Worm (Caenorhabditis elegans): ENCODE data around the gene mab-23.

The mab-23 gene

ce11 chrV:10648146-10648545 lies 15.3 kb downstream of the mab-23 start, which contains the start of gene aqp-6:
Gene aqp-6, plus strand, starts transcription at chrV:10648446.
- no peak for TF ChIP-seq him-1 (tag; optimal IDR thresholded peaks at IDR 0.05)
- TF ChIP-seq W03F9.2 (tag; optimal IDR thresholded peaks at IDR 0.05) = no peak
- no peak for TF ChIP-seq dao-5 (tag; optimal IDR thresholded peaks at IDR 0.05)

ce11 chrV:10654165-10654564 lies 21.3 kb downstream of the mab-23 start, which contains the start of gene ugt-35:
Gene ugt-35, minus strand, starts transcription at chrV:10654265.
- TF ChIP-seq W03F9.2 (tag; optimal IDR thresholded peaks at IDR 0.05) (no peak), dao-5 (tag; optimal IDR thresholded peaks at IDR 0.05) (no peak), him-1 (tag; optimal IDR thresholded peaks at IDR 0.05) (no peak)

- no peak for TF ChIP-seq W03F9.2 (tag; optimal IDR thresholded peaks at IDR 0.05)
- no peak for TF ChIP-seq dao-5 (tag; optimal IDR thresholded peaks at IDR 0.05)
- no peak for TF ChIP-seq him-1 (tag; optimal IDR thresholded peaks at IDR 0.05)
These were observed 24.1 kb downstream of the mab-23 start, which contains the start of gene ugt-34 for ce11 chrV:10656958-10657357. Gene ugt-34, minus strand, starts transcription at chrV:10656978.

- TF ChIP-seq W03F9.2 (tag; optimal IDR thresholded peaks at IDR 0.05) (no peak), dao-5 (tag; optimal IDR thresholded peaks at IDR 0.05) (no peak), him-1 (tag; optimal IDR thresholded peaks at IDR 0.05) (no peak)
These were observed 25.1 kb downstream of the mab-23 start, which contains the start of gene tut-2 for ce11 chrV:10657959-10658358. Gene tut-2, plus strand, starts transcription at chrV:10658235.

ce11 chrV:10659343-10659742 lies 26.5 kb downstream of the mab-23 start:
- TF ChIP-seq W03F9.2 (tag; optimal IDR thresholded peaks at IDR 0.05) (no peak), dao-5 (tag; optimal IDR thresholded peaks at IDR 0.05) (no peak), him-1 (tag; optimal IDR thresholded peaks at IDR 0.05) (no peak)

ce11 chrV:10661417-10661945 lies 28.6 kb downstream of the mab-23 start, which contains the start of gene sqv-4:
Gene sqv-4, minus strand, starts transcription at chrV:10661467.
- no peak for TF ChIP-seq dao-5 (tag; optimal IDR thresholded peaks at IDR 0.05)
- TF ChIP-seq W03F9.2 (tag; optimal IDR thresholded peaks at IDR 0.05) = peak; percentile 32

- TF ChIP-seq dao-5 (tag; optimal IDR thresholded peaks at IDR 0.05) (no peak), W03F9.2 (tag; optimal IDR thresholded peaks at IDR 0.05) (no peak), him-1 (tag; optimal IDR thresholded peaks at IDR 0.05) (no peak)
These were observed 29.1 kb downstream of the mab-23 start for ce11 chrV:10662000-10662399.

- no peak for TF ChIP-seq W03F9.2 (tag; optimal IDR thresholded peaks at IDR 0.05)
- TF ChIP-seq him-1 (tag; optimal IDR thresholded peaks at IDR 0.05) = no peak
- no peak for TF ChIP-seq dao-5 (tag; optimal IDR thresholded peaks at IDR 0.05)
These were observed 31.4 kb downstream of the mab-23 start for ce11 chrV:10664271-10664670.

ce11 chrV:10667284-10667683 lies 34.4 kb downstream of the mab-23 start, which contains the start of gene twk-12:
Gene twk-12, plus strand, starts transcription at chrV:10667584.
- TF ChIP-seq him-1 (tag; optimal IDR thresholded peaks at IDR 0.05) (no peak), dao-5 (tag; optimal IDR thresholded peaks at IDR 0.05) (no peak), W03F9.2 (tag; optimal IDR thresholded peaks at IDR 0.05) (no peak)

ce11 chrV:10670817-10671216 lies 38.0 kb downstream of the mab-23 start:
- no peak for TF ChIP-seq him-1 (tag; optimal IDR thresholded peaks at IDR 0.05)
- no peak for TF ChIP-seq W03F9.2 (tag; optimal IDR thresholded peaks at IDR 0.05)
- TF ChIP-seq dao-5 (tag; optimal IDR thresholded peaks at IDR 0.05) = no peak

ce11 chrV:10671618-10672017 lies 38.8 kb downstream of the mab-23 start, which contains the start of gene ceh-22:
Gene ceh-22, plus strand, starts transcription at chrV:10671918.
- TF ChIP-seq W03F9.2 (tag; optimal IDR thresholded peaks at IDR 0.05) = no peak
- TF ChIP-seq dao-5 (tag; optimal IDR thresholded peaks at IDR 0.05) = no peak
- no peak for TF ChIP-seq him-1 (tag; optimal IDR thresholded peaks at IDR 0.05)

- TF ChIP-seq dao-5 (tag; optimal IDR thresholded peaks at IDR 0.05) (no peak), him-1 (tag; optimal IDR thresholded peaks at IDR 0.05) (no peak), W03F9.2 (tag; optimal IDR thresholded peaks at IDR 0.05) (no peak)
These were observed 39.7 kb downstream of the mab-23 start for ce11 chrV:10672601-10673000.

ce11 chrV:10675978-10676377 lies 43.1 kb downstream of the mab-23 start:
- TF ChIP-seq dao-5 (tag; optimal IDR thresholded peaks at IDR 0.05) (no peak), him-1 (tag; optimal IDR thresholded peaks at IDR 0.05) (no peak), W03F9.2 (tag; optimal IDR thresholded peaks at IDR 0.05) (no peak)

- no peak for TF ChIP-seq W03F9.2 (tag; optimal IDR thresholded peaks at IDR 0.05)
- peak; percentile 71 for TF ChIP-seq him-1 (tag; optimal IDR thresholded peaks at IDR 0.05)
- TF ChIP-seq dao-5 (tag; optimal IDR thresholded peaks at IDR 0.05) = no peak
These were observed 44.6 kb downstream of the mab-23 start for ce11 chrV:10677459-10677858.

- no peak for TF ChIP-seq W03F9.2 (tag; optimal IDR thresholded peaks at IDR 0.05)
- TF ChIP-seq him-1 (tag; optimal IDR thresholded peaks at IDR 0.05) = no peak
- no peak for TF ChIP-seq dao-5 (tag; optimal IDR thresholded peaks at IDR 0.05)
These were observed 46.2 kb downstream of the mab-23 start for ce11 chrV:10679080-10679479.
